Worm (Caenorhabditis elegans) whole organism, L2 larva: ENCODE data around the gene BE10.3.

Experiments used
- F13H6.1 ChIP-seq: sonication (generic microtip); optimal IDR thresholded peaks from 2 replicates; lab custom pipeline; 2016; ENCODE audit warnings: missing genetic modification characterization, missing compliant biosample characterization
- blmp-1 ChIP-seq: sonication (generic microtip); optimal IDR thresholded peaks from 2 replicates; lab custom pipeline; 2017; ENCODE audit warnings: missing genetic modification characterization, mild to moderate bottlenecking, missing compliant biosample characterization, antibody characterized with exemption, moderate library complexity; ENCODE audit not compliant: insufficient read depth
- nhr-12 ChIP-seq: fragments of 150-350 bp; optimal IDR thresholded peaks from 2 replicates; lab custom pipeline; 2014; ENCODE audit warnings: missing biosample characterization, missing genetic modification characterization
- nhr-77 ChIP-seq: fragments of 150-350 bp; optimal IDR thresholded peaks from 2 replicates; lab custom pipeline; 2014; ENCODE audit warnings: missing biosample characterization, missing genetic modification characterization

ce11 chrIII:12831696-12832095 is 23.9 kb downstream of the BE10.3 start:
- TF ChIP-seq nhr-77 (tag; lab: Kevin White, UChicago) (no peak), F13H6.1 (no peak), nhr-12 (no peak), blmp-1 (tag; lab: Kevin White, UChicago) (no peak)
